Fruit fly (Drosophila melanogaster): Measurements from ENCODE around the gene Arp2.
A peak's percentile ranks its signal among the peaks of the same experiment; 100 is the strongest.

dm6 chrX:16586178-16586890 is 32.6 kb upstream of the Arp2 start:
- TF ChIP-seq EcR (GFP tag; optimal IDR thresholded peaks at IDR 0.05) (no peak), pan (optimal IDR thresholded peaks at IDR 0.05) (peak; percentile 28), CG8478 (optimal IDR thresholded peaks at IDR 0.05) (peak; percentile 65)
